Worm (Caenorhabditis elegans) whole organism, L3 larva: ENCODE results near the gene srt-13.

ENCODE experiments used
- R02D3.7 ChIP-seq: fragments of 150-350 bp; optimal IDR thresholded peaks from 2 replicates; lab custom pipeline; 2014; ENCODE audit warnings: missing biosample characterization, missing genetic modification characterization
- aly-2 ChIP-seq: fragments of 150-350 bp; optimal IDR thresholded peaks from 2 replicates; lab custom pipeline; 2014; ENCODE audit warnings: missing biosample characterization, missing genetic modification characterization
- ama-1 ChIP-seq: fragments of 150-350 bp; optimal IDR thresholded peaks from 2 replicates; lab custom pipeline; 2018
- ceh-16 ChIP-seq: sonication (generic microtip); optimal IDR thresholded peaks from 2 replicates; lab custom pipeline; 2017; ENCODE audit warnings: missing biosample characterization, missing genetic modification characterization
- ceh-28 ChIP-seq: fragments of 150-350 bp; optimal IDR thresholded peaks from 2 replicates; lab custom pipeline; 2014; ENCODE audit warnings: missing biosample characterization, missing genetic modification reagents, missing genetic modification characterization
- ceh-82 ChIP-seq: fragments of 150-350 bp; optimal IDR thresholded peaks from 2 replicates; lab custom pipeline; 2014; ENCODE audit warnings: missing biosample characterization, missing genetic modification characterization
- daf-12 ChIP-seq: fragments of 150-350 bp; optimal IDR thresholded peaks from 2 replicates; lab custom pipeline; 2014; ENCODE audit warnings: missing biosample characterization, missing genetic modification reagents, missing genetic modification characterization
- egl-27 ChIP-seq: sonication (generic microtip); optimal IDR thresholded peaks from 4 replicates; lab custom pipeline; 2017; ENCODE audit warnings: missing biosample characterization, missing genetic modification reagents, missing genetic modification characterization
- elt-2 ChIP-seq: sonication (generic microtip); optimal IDR thresholded peaks from 2 replicates; lab custom pipeline; 2016; ENCODE audit warnings: missing genetic modification reagents, mild to moderate bottlenecking, missing genetic modification characterization, missing compliant biosample characterization
- elt-3 ChIP-seq, 3 experiments: fragments of 150-350 bp in 1 of 3; sonication (generic microtip) in 2 of 3; optimal IDR thresholded peaks; 2 replicates in 2 of 3; 4 replicates in 1 of 3; lab custom pipeline; 2014 to 2017; ENCODE audit warnings: missing biosample characterization in 3 of 3, missing genetic modification characterization in 3 of 3
- fkh-2 ChIP-seq: fragments of 150-350 bp; optimal IDR thresholded peaks from 2 replicates; lab custom pipeline; 2014; ENCODE audit warnings: missing biosample characterization, missing genetic modification reagents, missing genetic modification characterization
- fos-1 ChIP-seq: fragments of 150-350 bp; optimal IDR thresholded peaks from 2 replicates; lab custom pipeline; 2014; ENCODE audit warnings: missing biosample characterization, missing genetic modification characterization
- hmg-11 ChIP-seq: sonication (generic microtip); optimal IDR thresholded peaks from 2 replicates; lab custom pipeline; 2016; ENCODE audit warnings: missing genetic modification characterization, missing compliant biosample characterization
- jun-1 ChIP-seq: fragments of 150-350 bp; optimal IDR thresholded peaks from 2 replicates; lab custom pipeline; 2014; ENCODE audit warnings: missing biosample characterization, missing genetic modification reagents, missing genetic modification characterization
- lin-15B ChIP-seq: fragments of 150-350 bp; optimal IDR thresholded peaks from 2 replicates; lab custom pipeline; 2014; ENCODE audit warnings: missing biosample characterization, missing genetic modification characterization
- lin-39 ChIP-seq: fragments of 150-350 bp; optimal IDR thresholded peaks from 2 replicates; lab custom pipeline; 2018; ENCODE audit warnings: missing biosample characterization, missing genetic modification reagents, missing genetic modification characterization
- lsy-12 ChIP-seq: sonication (generic microtip); optimal IDR thresholded peaks from 2 replicates; lab custom pipeline; 2016; ENCODE audit warnings: mild to moderate bottlenecking, missing genetic modification characterization, missing compliant biosample characterization
- mdl-1 ChIP-seq: fragments of 150-350 bp; optimal IDR thresholded peaks from 2 replicates; lab custom pipeline; 2014; ENCODE audit warnings: missing biosample characterization, missing genetic modification characterization
- mml-1 ChIP-seq: fragments of 150-350 bp; sonication (generic microtip); optimal IDR thresholded peaks from 3 replicates; lab custom pipeline; 2014; ENCODE audit warnings: missing biosample characterization, missing genetic modification characterization
- nhr-11 ChIP-seq: fragments of 150-350 bp; optimal IDR thresholded peaks from 2 replicates; lab custom pipeline; 2014; ENCODE audit warnings: missing biosample characterization, missing genetic modification characterization
- nhr-12 ChIP-seq: fragments of 150-350 bp; optimal IDR thresholded peaks from 2 replicates; lab custom pipeline; 2014; ENCODE audit warnings: missing biosample characterization, missing genetic modification characterization
- nhr-28 ChIP-seq: fragments of 150-350 bp; optimal IDR thresholded peaks from 2 replicates; lab custom pipeline; 2014; ENCODE audit warnings: missing biosample characterization, missing genetic modification characterization
- nhr-43 ChIP-seq: sonication (generic microtip); optimal IDR thresholded peaks from 2 replicates; lab custom pipeline; 2016; ENCODE audit warnings: mild to moderate bottlenecking, missing genetic modification characterization, missing compliant biosample characterization; ENCODE audit not compliant: poor library complexity, severe bottlenecking
- nhr-67 ChIP-seq: fragments of 150-350 bp; optimal IDR thresholded peaks from 2 replicates; lab custom pipeline; 2014; ENCODE audit warnings: missing biosample characterization, missing genetic modification characterization
- nhr-77 ChIP-seq: fragments of 150-350 bp; optimal IDR thresholded peaks from 2 replicates; lab custom pipeline; 2014; ENCODE audit warnings: missing biosample characterization, missing genetic modification characterization
- pha-4 ChIP-seq: fragments of 150-350 bp; optimal IDR thresholded peaks from 2 replicates; lab custom pipeline; 2014; ENCODE audit warnings: missing biosample characterization, missing genetic modification reagents, missing genetic modification characterization
- pqm-1 ChIP-seq: fragments of 150-350 bp; optimal IDR thresholded peaks from 2 replicates; lab custom pipeline; 2017; ENCODE audit warnings: missing biosample characterization, missing genetic modification characterization, inconsistent platforms
- sea-2 ChIP-seq: fragments of 150-350 bp; sonication (generic microtip); optimal IDR thresholded peaks from 4 replicates; lab custom pipeline; 2014; ENCODE audit warnings: missing biosample characterization, missing genetic modification reagents, missing genetic modification characterization
- skn-1 ChIP-seq: fragments of 150-350 bp; optimal IDR thresholded peaks from 2 replicates; lab custom pipeline; 2014; ENCODE audit warnings: missing biosample characterization, missing genetic modification characterization
- snpc-4 ChIP-seq: fragments of 150-350 bp; optimal IDR thresholded peaks from 2 replicates; lab custom pipeline; 2014; ENCODE audit warnings: missing biosample characterization, missing genetic modification characterization
- tbx-2 ChIP-seq: sonication (generic microtip); optimal IDR thresholded peaks from 2 replicates; lab custom pipeline; 2016; ENCODE audit warnings: mild to moderate bottlenecking, missing genetic modification characterization, missing compliant biosample characterization
- unc-39 ChIP-seq: sonication (generic microtip); optimal IDR thresholded peaks from 4 replicates; lab custom pipeline; 2017; ENCODE audit warnings: missing biosample characterization, missing genetic modification characterization
- unc-62 ChIP-seq: fragments of 150-350 bp; sonication (generic microtip); optimal IDR thresholded peaks from 4 replicates; lab custom pipeline; 2014; ENCODE audit warnings: missing biosample characterization, missing genetic modification reagents, missing genetic modification characterization
- ztf-11 ChIP-seq: fragments of 150-350 bp; optimal IDR thresholded peaks from 2 replicates; lab custom pipeline; 2014; ENCODE audit warnings: missing biosample characterization, missing genetic modification characterization
- ztf-4 ChIP-seq: fragments of 150-350 bp; optimal IDR thresholded peaks from 2 replicates; lab custom pipeline; 2014; ENCODE audit warnings: missing biosample characterization, missing genetic modification characterization

srt-13 gene

ce11 chrV:4256474-4256873 is 6.5 kb upstream of the srt-13 start, which contains the start of gene srt-14:
srt-14 (minus strand) TSS chrV:4256574.
- TF ChIP-seq lin-39 (tag; lab: Kevin White, UChicago) (no peak), ztf-4 (tag; lab: Kevin White, UChicago) (no peak)

ce11 chrV:4248359-4248758 is 1.6 kb downstream of the srt-13 start:
- TF ChIP-seq elt-2 (tag; lab: Kevin White, UChicago) (no peak), elt-3 (tag; optimal IDR thresholded peaks at IDR 0.05; lab: Kevin White, UChicago) (no peak), ama-1 (lab: Kevin White, UChicago) (no peak), ztf-11 (no peak), mml-1 (no peak)

ce11 chrV:4242431-4242830 is 7.5 kb downstream of the srt-13 start, which contains the start of gene srt-12:
srt-12 (minus strand) TSS chrV:4242531.
- TF ChIP-seq ceh-28 (tag; lab: Kevin White, UChicago) (no peak), ztf-4 (tag; lab: Kevin White, UChicago) (no peak), ceh-16 (tag; lab: Kevin White, UChicago) (no peak)

- no peak for TF ChIP-seq mdl-1 (tag; lab: Kevin White, UChicago)
- TF ChIP-seq nhr-11, result no peak
- TF ChIP-seq aly-2 (tag; lab: Kevin White, UChicago), result no peak
- no peak for TF ChIP-seq skn-1
- TF ChIP-seq ztf-4 (tag; lab: Kevin White, UChicago), result no peak
- no peak for TF ChIP-seq daf-12 (tag; lab: Kevin White, UChicago)
- TF ChIP-seq jun-1, result no peak
- TF ChIP-seq ceh-82, result no peak
- no peak for TF ChIP-seq fos-1 (tag; lab: Kevin White, UChicago)
- TF ChIP-seq elt-2 (tag; lab: Kevin White, UChicago), result no peak
- TF ChIP-seq nhr-12 (tag; lab: Kevin White, UChicago), result no peak
- TF ChIP-seq sea-2, result no peak
- TF ChIP-seq R02D3.7 (tag; lab: Kevin White, UChicago), result no peak
- TF ChIP-seq snpc-4 (tag; lab: Kevin White, UChicago), result no peak
- TF ChIP-seq ceh-16 (tag; lab: Kevin White, UChicago), result no peak
- TF ChIP-seq nhr-77 (tag; lab: Kevin White, UChicago), result no peak
- TF ChIP-seq fkh-2 (tag; lab: Kevin White, UChicago), result no peak
- no peak for TF ChIP-seq lin-15B
- TF ChIP-seq ama-1 (lab: Kevin White, UChicago), result no peak
These were observed 8.4 kb downstream of the srt-13 start for ce11 chrV:4241555-4241954.

- TF ChIP-seq R02D3.7 (tag; lab: Kevin White, UChicago), result no peak
- TF ChIP-seq lsy-12 (tag; lab: Kevin White, UChicago), result no peak
- no peak for TF ChIP-seq hmg-11 (tag; lab: Kevin White, UChicago)
- no peak for TF ChIP-seq elt-2 (tag; lab: Kevin White, UChicago)
- TF ChIP-seq nhr-12 (tag; lab: Kevin White, UChicago), result no peak
- TF ChIP-seq pqm-1 (tag; lab: Kevin White, UChicago), result no peak
- no peak for TF ChIP-seq ceh-82
These were observed 9.7 kb downstream of the srt-13 start, which contains the start of gene srh-204 for ce11 chrV:4240292-4240691. srh-204 (minus strand) TSS chrV:4240392.

ce11 chrV:4236118-4236517 is 13.8 kb downstream of the srt-13 start, which contains the start of gene nlp-13:
nlp-13 (plus strand) TSS chrV:4236418.
- TF ChIP-seq nhr-67 (tag; lab: Kevin White, UChicago) (no peak), nhr-11 (no peak), pha-4 (tag; lab: Kevin White, UChicago) (no peak), snpc-4 (tag; lab: Kevin White, UChicago) (no peak), lin-39 (tag; lab: Kevin White, UChicago) (no peak), ztf-4 (tag; lab: Kevin White, UChicago) (no peak), jun-1 (no peak), unc-39 (tag; lab: Kevin White, UChicago) (no peak), sea-2 (no peak), nhr-43 (no peak), ceh-16 (tag; lab: Kevin White, UChicago) (no peak), mml-1 (no peak), ama-1 (lab: Kevin White, UChicago) (no peak), skn-1 (no peak), tbx-2 (no peak), egl-27 (no peak), lin-15B (no peak), unc-62 (GFP tag; lab: Kevin White, UChicago) (no peak), nhr-28 (tag; lab: Kevin White, UChicago) (no peak), nhr-77 (tag; lab: Kevin White, UChicago) (no peak)
